Fruit fly (Drosophila melanogaster) whole organism, embryonic: ENCODE measurements around the gene CG5810.

Experiments
- CG17385 ChIP-seq: fragments of 200-800 bp; sonication (Bioruptor generic); optimal IDR thresholded peaks from 3 replicates; lab custom pipeline; 2018; ENCODE audit warnings: missing biosample characterization, mild to moderate bottlenecking, missing genetic modification characterization
- CG3407 ChIP-seq: fragments of 200-800 bp; sonication (Bioruptor generic); optimal IDR thresholded peaks from 2 replicates; lab custom pipeline; 2018; ENCODE audit warnings: missing biosample characterization, mild to moderate bottlenecking, missing genetic modification characterization
- CG9797 ChIP-seq: fragments of 200-800 bp; sonication (Bioruptor generic); optimal IDR thresholded peaks from 3 replicates; lab custom pipeline; 2018; ENCODE audit warnings: missing biosample characterization, mild to moderate bottlenecking, missing genetic modification characterization
- Lpt ChIP-seq: fragments of >200 bp; optimal IDR thresholded peaks from 2 replicates; lab custom pipeline; 2018; ENCODE audit warnings: missing biosample characterization, missing genetic modification characterization
- NC2β ChIP-seq: fragments of 200-800 bp; sonication (Bioruptor generic); optimal IDR thresholded peaks from 2 replicates; lab custom pipeline; 2016; ENCODE audit warnings: missing biosample characterization, missing genetic modification characterization
- Rx ChIP-seq: fragments of 200-800 bp; sonication (Bioruptor generic); IDR thresholded peaks from 2 replicates; pipeline ENCODE4 v1.3.6; 2022; ENCODE audit warnings: missing biosample characterization, missing genetic modification characterization
- dysf ChIP-seq: fragments of 200-800 bp; sonication (Bioruptor generic); IDR thresholded peaks from 3 replicates; pipeline ENCODE4 v1.3.6; 2022; ENCODE audit warnings: missing biosample characterization, missing genetic modification characterization
- gsb-n ChIP-seq: fragments of 200-800 bp; sonication (Bioruptor generic); optimal IDR thresholded peaks from 3 replicates; lab custom pipeline; 2018; ENCODE audit warnings: missing biosample characterization, mild to moderate bottlenecking, missing genetic modification characterization
- hkb ChIP-seq, 2 experiments: fragments of 200-800 bp in 1 of 2; fragments of >200 bp in 1 of 2; sonication (Bioruptor generic) in 1 of 2; IDR thresholded peaks in 1 of 2; optimal IDR thresholded peaks in 1 of 2; 2 replicates each; pipeline versions ENCODE4 v1.3.6 to Lab custom; 2017 to 2022; ENCODE audit warnings: missing biosample characterization in 1 of 2, missing genetic modification characterization in 1 of 2
- hth ChIP-seq: fragments of >200 bp; optimal IDR thresholded peaks from 2 replicates; lab custom pipeline; 2017; ENCODE audit warnings: inconsistent platforms
- lola ChIP-seq, 3 experiments: fragments of >200 bp in 2 of 3; fragments of 200-800 bp in 1 of 3; sonication (Bioruptor generic) in 1 of 3; optimal IDR thresholded peaks; 2 replicates each; lab custom pipeline; 2017 to 2019; ENCODE audit warnings: missing biosample characterization in 3 of 3, missing genetic modification characterization in 3 of 3, mild to moderate bottlenecking in 1 of 3, moderate library complexity in 1 of 3
- pfk ChIP-seq: fragments of 200-800 bp; sonication (Bioruptor generic); optimal IDR thresholded peaks from 2 replicates; lab custom pipeline; 2018; ENCODE audit warnings: missing biosample characterization, mild to moderate bottlenecking, missing genetic modification characterization, moderate library complexity

dm6 chr3R:21155931-21156488 is 7.6 kb upstream of the CG5810 start:
- no peak for TF ChIP-seq Lpt
- no peak for TF ChIP-seq lola (GFP tag; optimal IDR thresholded peaks at IDR 0.05; lab: Kevin White, UChicago)
- TF ChIP-seq CG9797 (GFP tag; lab: Kevin White, UChicago) = peak; percentile 92
- no peak for TF ChIP-seq dysf (GFP tag; lab: Robert Waterston, UW)
- TF ChIP-seq Rx (GFP tag; lab: Robert Waterston, UW) = no peak
- TF ChIP-seq hth (lab: Kevin White, UChicago) = no peak
- TF ChIP-seq pfk (GFP tag; lab: Kevin White, UChicago) = no peak
- peak; percentile 3 for TF ChIP-seq NC2β (GFP tag; lab: Kevin White, UChicago)
- TF ChIP-seq hkb (optimal IDR thresholded peaks at IDR 0.05; lab: Kevin White, UChicago) = peak; percentile 66
- no peak for TF ChIP-seq hkb (GFP tag; IDR thresholded peaks at IDR 0.05; lab: Robert Waterston, UW)
- peak; percentile 29 for TF ChIP-seq gsb-n
- TF ChIP-seq CG17385 (GFP tag; lab: Kevin White, UChicago) = no peak
- TF ChIP-seq CG3407 (GFP tag; lab: Kevin White, UChicago) = no peak
